Worm (Caenorhabditis elegans) whole organism, L4/young adult: ENCODE results near the gene cccp-1.

Experiments used
- W03F9.2 ChIP-seq: fragments of 150-350 bp; optimal IDR thresholded peaks from 2 replicates; lab custom pipeline; 2014; ENCODE audit warnings: missing biosample characterization, missing genetic modification characterization
- dao-5 ChIP-seq: sonication (generic microtip); optimal IDR thresholded peaks from 2 replicates; lab custom pipeline; 2016; ENCODE audit warnings: missing genotype, missing genetic modification characterization, moderate library complexity, missing compliant biosample characterization
- him-1 ChIP-seq: sonication (generic microtip); optimal IDR thresholded peaks from 2 replicates; lab custom pipeline; 2016; ENCODE audit warnings: missing genotype, missing genetic modification reagents, missing genetic modification characterization, missing compliant biosample characterization

Gene cccp-1

ce11 chrIII:12472497-12472896, at the start of gene cccp-1:
TSS of gene cccp-1 (plus strand) at chrIII:12472873.
- TF ChIP-seq him-1 (tag; lab: Kevin White, UChicago), result peak; percentile 49
- no peak for TF ChIP-seq W03F9.2 (tag; lab: Kevin White, UChicago)

DNA sequence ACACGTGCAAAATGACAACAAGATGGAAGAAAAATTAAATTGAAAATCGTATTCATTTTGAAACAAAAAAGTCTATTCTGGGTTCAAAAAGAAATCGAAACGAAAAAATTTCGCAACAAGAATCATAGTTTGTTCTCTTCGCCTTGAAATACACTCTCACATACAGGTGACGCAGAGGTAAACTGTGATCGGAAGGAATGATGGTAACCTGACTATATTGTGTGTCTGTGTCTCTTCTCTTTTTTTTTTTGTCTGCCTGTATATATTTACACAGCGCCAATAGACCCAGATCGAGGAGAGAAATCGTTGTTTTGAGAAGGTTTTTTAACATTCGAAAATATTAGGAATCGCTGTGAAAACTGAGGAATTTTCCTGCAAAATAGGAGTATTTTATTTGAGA, 48.6 kb upstream of the cccp-1 start:
- TF ChIP-seq him-1 (tag; lab: Kevin White, UChicago) (no peak), W03F9.2 (tag; lab: Kevin White, UChicago) (peak; percentile 15)

- TF ChIP-seq dao-5 (tag; lab: Kevin White, UChicago) (no peak), him-1 (tag; lab: Kevin White, UChicago) (no peak), W03F9.2 (tag; lab: Kevin White, UChicago) (no peak)
Observed at ce11 chrIII:12424663-12425062, 48.0 kb upstream of the cccp-1 start.

DNA sequence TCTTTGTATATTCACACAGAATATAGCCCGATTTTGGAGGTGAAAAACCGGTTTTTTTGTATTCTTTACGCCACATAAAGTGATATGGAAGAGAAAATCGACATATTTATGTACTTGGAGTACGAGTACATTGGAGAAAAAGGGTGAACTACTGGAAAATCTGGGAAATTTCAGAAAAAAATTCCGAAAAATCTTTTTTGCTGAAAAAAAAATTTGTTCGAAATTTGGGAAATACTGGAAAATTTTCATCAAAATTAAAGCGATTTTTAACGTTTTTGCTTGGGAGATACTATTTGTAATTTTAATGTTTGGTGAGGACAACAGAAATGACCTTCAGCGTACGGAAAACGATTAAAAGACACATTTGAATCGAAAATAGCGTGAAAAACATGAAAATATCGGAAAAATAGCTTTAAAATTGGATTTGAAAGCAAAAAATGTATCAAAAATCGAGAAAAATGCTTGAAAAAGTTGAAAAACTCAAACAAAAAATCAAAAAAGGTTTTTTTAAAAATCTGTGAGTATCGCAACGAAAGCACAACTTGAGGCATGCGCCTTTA, 46.7 kb upstream of the cccp-1 start:
- TF ChIP-seq dao-5 (tag; lab: Kevin White, UChicago) (no peak), W03F9.2 (tag; lab: Kevin White, UChicago) (no peak), him-1 (tag; lab: Kevin White, UChicago) (no peak)

DNA sequence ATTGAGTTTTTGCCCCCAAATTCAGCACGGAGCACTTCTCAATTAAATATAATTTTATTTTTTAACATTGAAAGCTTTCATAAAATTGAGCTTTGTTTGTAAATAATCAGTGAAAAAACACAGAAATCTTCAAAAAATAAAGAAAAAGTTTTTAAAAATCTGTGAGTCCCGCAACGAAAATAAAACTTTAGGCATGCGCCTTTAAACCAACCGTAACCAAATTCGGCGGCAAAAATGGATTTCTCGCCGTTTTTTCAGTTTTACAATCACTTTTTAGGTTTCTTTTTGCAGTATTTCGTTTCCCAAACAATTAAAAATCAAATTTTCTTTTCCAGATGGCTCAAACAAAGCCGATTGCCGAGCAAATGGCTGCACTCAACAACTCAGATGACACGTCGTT, 46.1 kb upstream of the cccp-1 start, which contains the start of gene pie-1:
Gene pie-1, plus strand, starts transcription at position 336 of the 400 bp plus-strand sequence.
- no peak for TF ChIP-seq W03F9.2 (tag; lab: Kevin White, UChicago)
- TF ChIP-seq dao-5 (tag; lab: Kevin White, UChicago), result no peak
- no peak for TF ChIP-seq him-1 (tag; lab: Kevin White, UChicago)

- TF ChIP-seq him-1 (tag; lab: Kevin White, UChicago) (no peak), dao-5 (tag; lab: Kevin White, UChicago) (no peak), W03F9.2 (tag; lab: Kevin White, UChicago) (no peak)
Observed at ce11 chrIII:12427527-12428263, 45.0 kb upstream of the cccp-1 start.

- no peak for TF ChIP-seq W03F9.2 (tag; lab: Kevin White, UChicago)
- no peak for TF ChIP-seq dao-5 (tag; lab: Kevin White, UChicago)
- TF ChIP-seq him-1 (tag; lab: Kevin White, UChicago), result no peak
Observed at ce11 chrIII:12428264-12428627, 44.4 kb upstream of the cccp-1 start.

DNA sequence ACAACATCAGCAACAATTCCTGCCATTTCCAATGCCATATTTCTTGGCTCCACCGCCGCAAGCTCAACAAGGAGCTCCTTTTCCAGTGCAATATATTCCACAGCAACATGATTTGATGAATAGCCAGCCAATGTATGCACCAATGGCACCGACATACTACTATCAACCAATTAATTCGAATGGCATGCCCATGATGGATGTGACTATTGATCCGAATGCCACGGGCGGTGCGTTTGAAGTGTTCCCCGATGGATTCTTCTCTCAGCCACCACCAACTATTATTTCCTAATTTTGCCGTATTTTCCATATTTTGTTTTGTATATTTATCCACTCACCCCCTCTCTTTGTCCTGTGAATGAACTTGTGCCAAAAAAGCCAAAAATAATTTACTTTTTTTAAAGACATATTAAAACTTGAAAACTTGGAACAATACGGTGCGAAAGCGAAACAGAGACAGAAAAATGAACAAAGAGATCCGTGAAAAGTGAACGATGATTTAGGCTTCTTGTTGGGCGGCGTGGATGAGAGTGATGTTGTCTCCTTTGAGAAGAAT, 43.8 kb upstream of the cccp-1 start:
- TF ChIP-seq him-1 (tag; lab: Kevin White, UChicago) (no peak), W03F9.2 (tag; lab: Kevin White, UChicago) (no peak), dao-5 (tag; lab: Kevin White, UChicago) (no peak)

ce11 chrIII:12429579-12430084, 43.0 kb upstream of the cccp-1 start, which contains the start of gene snr-6:
TSS of gene snr-6 (minus strand) at chrIII:12429629.
- TF ChIP-seq him-1 (tag; lab: Kevin White, UChicago) (no peak), dao-5 (tag; lab: Kevin White, UChicago) (no peak), W03F9.2 (tag; lab: Kevin White, UChicago) (peak; percentile 80)

- TF ChIP-seq him-1 (tag; lab: Kevin White, UChicago), result no peak
- TF ChIP-seq dao-5 (tag; lab: Kevin White, UChicago), result no peak
- TF ChIP-seq W03F9.2 (tag; lab: Kevin White, UChicago), result no peak
Observed at ce11 chrIII:12430209-12430608, 42.5 kb upstream of the cccp-1 start, which contains the start of gene Y49E10.16. TSS of gene Y49E10.16 (plus strand) at chrIII:12430509.

ce11 chrIII:12434104-12434503, 38.6 kb upstream of the cccp-1 start, which contains the start of gene Y49E10.27:
TSS of gene Y49E10.27 (plus strand) at chrIII:12434404.
- TF ChIP-seq W03F9.2 (tag; lab: Kevin White, UChicago), result no peak
- TF ChIP-seq him-1 (tag; lab: Kevin White, UChicago), result no peak
- TF ChIP-seq dao-5 (tag; lab: Kevin White, UChicago), result no peak

DNA sequence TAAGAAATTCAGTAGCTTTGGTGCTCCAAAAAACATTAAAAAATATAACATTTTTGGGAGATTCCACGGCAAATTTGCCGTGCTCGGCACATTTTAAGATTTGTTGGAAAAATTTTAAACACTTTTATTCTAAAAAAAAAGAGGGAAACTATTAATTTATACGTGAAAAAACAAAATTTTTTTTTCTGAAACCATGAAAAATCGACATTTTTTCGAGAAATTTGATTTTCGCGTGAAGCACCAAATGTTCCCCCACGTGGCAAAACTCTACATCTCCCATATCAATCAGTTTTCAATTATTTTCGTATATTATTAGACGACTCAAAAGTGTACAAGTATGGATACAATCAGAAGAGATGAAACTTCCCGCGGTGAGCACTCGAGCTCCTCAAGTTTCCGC, 36.5 kb upstream of the cccp-1 start, which contains the start of gene fbxa-218:
Gene fbxa-218, plus strand, starts transcription at position 301 of the 400 bp plus-strand sequence.
- TF ChIP-seq dao-5 (tag; lab: Kevin White, UChicago), result no peak
- no peak for TF ChIP-seq him-1 (tag; lab: Kevin White, UChicago)
- TF ChIP-seq W03F9.2 (tag; lab: Kevin White, UChicago), result no peak

- TF ChIP-seq W03F9.2 (tag; lab: Kevin White, UChicago) (no peak), dao-5 (tag; lab: Kevin White, UChicago) (no peak), him-1 (tag; lab: Kevin White, UChicago) (no peak)
Observed at ce11 chrIII:12437020-12437419, 35.7 kb upstream of the cccp-1 start.
